Worm (Caenorhabditis elegans) whole organism, L1 larva: ENCODE results near the gene ugt-22.

Experiments
- F16B12.6 ChIP-seq: fragments of 150-350 bp; optimal IDR thresholded peaks from 2 replicates; lab custom pipeline; 2014; ENCODE audit warnings: missing biosample characterization, missing genetic modification characterization
- blmp-1 ChIP-seq: fragments of 150-350 bp; optimal IDR thresholded peaks from 2 replicates; lab custom pipeline; 2014; ENCODE audit warnings: missing biosample characterization, missing genetic modification characterization
- fkh-4 ChIP-seq: sonication (generic microtip); optimal IDR thresholded peaks from 2 replicates; lab custom pipeline; 2016; ENCODE audit warnings: missing compliant biosample characterization, missing genetic modification characterization, borderline replicate concordance
- fos-1 ChIP-seq: fragments of 150-350 bp; optimal IDR thresholded peaks from 2 replicates; lab custom pipeline; 2014; ENCODE audit warnings: missing biosample characterization, missing genetic modification characterization
- jun-1 ChIP-seq: fragments of 150-350 bp; optimal IDR thresholded peaks from 2 replicates; lab custom pipeline; 2014; ENCODE audit warnings: missing biosample characterization, missing genetic modification reagents, missing genetic modification characterization
- lin-13 ChIP-seq: fragments of 150-350 bp; optimal IDR thresholded peaks from 2 replicates; lab custom pipeline; 2014; ENCODE audit warnings: missing biosample characterization, missing genetic modification reagents, missing genetic modification characterization
- lsy-2 ChIP-seq, 2 experiments: fragments of 150-350 bp; optimal IDR thresholded peaks; 2 replicates each; lab custom pipeline; 2014; ENCODE audit warnings: missing biosample characterization in 2 of 2, missing genetic modification characterization in 2 of 2
- nhr-11 ChIP-seq: fragments of 150-350 bp; optimal IDR thresholded peaks from 2 replicates; lab custom pipeline; 2014; ENCODE audit warnings: missing biosample characterization, missing genetic modification characterization
- nhr-28 ChIP-seq: fragments of 150-350 bp; optimal IDR thresholded peaks from 2 replicates; lab custom pipeline; 2014; ENCODE audit warnings: missing biosample characterization, missing genetic modification characterization
- zag-1 ChIP-seq: fragments of 150-350 bp; optimal IDR thresholded peaks from 2 replicates; lab custom pipeline; 2014; ENCODE audit warnings: missing biosample characterization, missing genetic modification characterization

DNA sequence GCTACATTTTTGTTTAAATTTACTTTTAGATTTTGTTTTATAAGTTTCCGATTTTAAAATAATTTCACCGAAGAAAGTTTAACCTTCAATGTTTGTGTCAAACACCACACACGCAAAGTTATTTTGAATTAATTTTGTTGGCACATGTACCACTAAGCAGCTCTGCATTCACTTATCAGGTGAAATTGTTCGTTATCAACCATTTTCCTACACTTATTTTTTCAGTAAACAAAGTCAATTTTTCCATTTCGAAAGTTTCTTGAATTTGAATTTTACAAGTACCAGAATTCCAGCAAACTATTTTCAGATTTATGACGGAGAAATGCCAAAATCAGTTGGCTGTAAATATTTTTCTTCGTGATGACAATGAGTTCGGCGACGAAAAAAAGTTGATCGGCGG, 19.9 kb upstream of the ugt-22 start, which contains the start of gene C08F11.3:
- no peak for TF ChIP-seq zag-1 (tag; lab: Kevin White, UChicago)
- no peak for TF ChIP-seq nhr-11
- no peak for TF ChIP-seq fkh-4
- TF ChIP-seq F16B12.6 (tag; lab: Kevin White, UChicago), result no peak
- TF ChIP-seq nhr-28, result no peak
- TF ChIP-seq jun-1 (tag; lab: Kevin White, UChicago), result no peak
- TF ChIP-seq blmp-1 (tag; lab: Kevin White, UChicago), result no peak
- TF ChIP-seq lin-13 (GFP tag; lab: Kevin White, UChicago), result no peak
- TF ChIP-seq fos-1 (tag; lab: Kevin White, UChicago), result no peak
- TF ChIP-seq lsy-2 (tag; optimal IDR thresholded peaks at IDR 0.05; lab: Kevin White, UChicago), result no peak
